Worm (Caenorhabditis elegans) whole organism, young adult: ENCODE measurements around the gene C37C3.18.

ENCODE experiments used
- dpff-1 ChIP-seq: sonication (generic microtip); optimal IDR thresholded peaks from 2 replicates; lab custom pipeline; 2017; ENCODE audit warnings: mild to moderate bottlenecking, missing genetic modification characterization, missing compliant biosample characterization
- dpl-1 ChIP-seq: fragments of 150-350 bp; optimal IDR thresholded peaks from 2 replicates; lab custom pipeline; 2014; ENCODE audit warnings: missing biosample characterization, missing genetic modification reagents, missing genetic modification characterization

- TF ChIP-seq dpl-1 (GFP tag; lab: Kevin White, UChicago) (no peak), dpff-1 (tag; lab: Kevin White, UChicago) (no peak)
These were observed 7.0 kb downstream of the C37C3.18 start, which contains the start of gene C37C3.17 for ce11 chrV:7861792-7862191.
